Worm (Caenorhabditis elegans) whole organism, late embryonic: ENCODE measurements around the gene nstp-4.

ENCODE experiments used
- K09A11.1 ChIP-seq: sonication (generic microtip); optimal IDR thresholded peaks from 2 replicates; lab custom pipeline; 2017; ENCODE audit warnings: antibody characterized with exemption, mild to moderate bottlenecking, missing genetic modification characterization, missing compliant biosample characterization; ENCODE audit not compliant: insufficient read depth
- T23F11.4 ChIP-seq: fragments of 200-800 bp; sonication (Bioruptor generic); optimal IDR thresholded peaks from 2 replicates; lab custom pipeline; 2018; ENCODE audit warnings: mild to moderate bottlenecking, missing genetic modification characterization, missing compliant biosample characterization
- ahr-1 ChIP-seq: sonication (generic microtip); optimal IDR thresholded peaks from 2 replicates; lab custom pipeline; 2016; ENCODE audit warnings: missing genetic modification characterization, missing compliant biosample characterization
- ama-1 ChIP-seq: fragments of 150-350 bp; optimal IDR thresholded peaks from 2 replicates; lab custom pipeline; 2014
- ceh-2 ChIP-seq: sonication (generic microtip); optimal IDR thresholded peaks from 2 replicates; lab custom pipeline; 2016; ENCODE audit warnings: missing genotype, missing genetic modification characterization, missing compliant biosample characterization
- ceh-31 ChIP-seq: sonication (generic microtip); optimal IDR thresholded peaks from 2 replicates; lab custom pipeline; 2016; ENCODE audit warnings: missing genetic modification characterization, missing compliant biosample characterization
- ceh-6 ChIP-seq: fragments of 200-800 bp; sonication (Bioruptor generic); optimal IDR thresholded peaks from 2 replicates; lab custom pipeline; 2018; ENCODE audit warnings: mild to moderate bottlenecking, missing genetic modification characterization, missing compliant biosample characterization
- dmd-4 ChIP-seq: sonication (generic microtip); optimal IDR thresholded peaks from 2 replicates; lab custom pipeline; 2016; ENCODE audit warnings: borderline replicate concordance, missing genetic modification characterization, missing compliant biosample characterization
- dve-1 ChIP-seq: sonication (generic microtip); optimal IDR thresholded peaks from 2 replicates; lab custom pipeline; 2017; ENCODE audit warnings: antibody characterized with exemption, mild to moderate bottlenecking, missing genetic modification characterization, missing compliant biosample characterization
- elt-2 ChIP-seq: sonication (generic microtip); optimal IDR thresholded peaks from 2 replicates; lab custom pipeline; 2016; ENCODE audit warnings: missing genetic modification reagents, missing genetic modification characterization, missing compliant biosample characterization
- elt-4 ChIP-seq: sonication (generic microtip); optimal IDR thresholded peaks from 2 replicates; lab custom pipeline; 2016; ENCODE audit warnings: missing genetic modification characterization, missing compliant biosample characterization
- fax-1 ChIP-seq: sonication (generic microtip); optimal IDR thresholded peaks from 2 replicates; lab custom pipeline; 2016; ENCODE audit warnings: missing genotype, missing genetic modification characterization, missing compliant biosample characterization
- fkh-6 ChIP-seq: sonication (generic microtip); optimal IDR thresholded peaks from 2 replicates; lab custom pipeline; 2016; ENCODE audit warnings: missing genetic modification characterization, missing compliant biosample characterization
- gmeb-2 ChIP-seq: sonication (generic microtip); optimal IDR thresholded peaks from 2 replicates; lab custom pipeline; 2016; ENCODE audit warnings: missing genetic modification characterization, inconsistent platforms, missing compliant biosample characterization
- hlh-15 ChIP-seq: sonication (generic microtip); optimal IDR thresholded peaks from 2 replicates; lab custom pipeline; 2016; ENCODE audit warnings: missing genetic modification characterization, missing compliant biosample characterization
- hlh-6 ChIP-seq: sonication (generic microtip); optimal IDR thresholded peaks from 2 replicates; lab custom pipeline; 2016; ENCODE audit warnings: missing genotype, missing genetic modification characterization, missing compliant biosample characterization
- lim-6 ChIP-seq: sonication (generic microtip); optimal IDR thresholded peaks from 2 replicates; lab custom pipeline; 2016; ENCODE audit warnings: missing genetic modification characterization, missing compliant biosample characterization
- lin-11 ChIP-seq: fragments of 200-800 bp; sonication (Bioruptor generic); optimal IDR thresholded peaks from 2 replicates; lab custom pipeline; 2018; ENCODE audit warnings: mild to moderate bottlenecking, missing genetic modification characterization, missing compliant biosample characterization
- madf-2 ChIP-seq: sonication (generic microtip); optimal IDR thresholded peaks from 2 replicates; lab custom pipeline; 2017; ENCODE audit warnings: missing genetic modification characterization, missing compliant biosample characterization
- mec-3 ChIP-seq: sonication (generic microtip); optimal IDR thresholded peaks from 2 replicates; lab custom pipeline; 2016; ENCODE audit warnings: borderline replicate concordance, missing genetic modification characterization, missing compliant biosample characterization
- nfya-1 ChIP-seq: sonication (generic microtip); optimal IDR thresholded peaks from 2 replicates; lab custom pipeline; 2017; ENCODE audit warnings: missing genetic modification characterization, mild to moderate bottlenecking, missing compliant biosample characterization, antibody characterized with exemption, moderate library complexity
- nhr-232 ChIP-seq: sonication (generic microtip); optimal IDR thresholded peaks from 2 replicates; lab custom pipeline; 2016; ENCODE audit warnings: missing genetic modification characterization, missing compliant biosample characterization
- odd-2 ChIP-seq: sonication (generic microtip); optimal IDR thresholded peaks from 2 replicates; lab custom pipeline; 2017; ENCODE audit warnings: antibody characterized with exemption, mild to moderate bottlenecking, missing genetic modification characterization, missing compliant biosample characterization
- pha-4 ChIP-seq: fragments of 150-350 bp; optimal IDR thresholded peaks from 2 replicates; lab custom pipeline; 2018; ENCODE audit warnings: missing biosample characterization, missing genetic modification reagents, missing genetic modification characterization
- pqm-1 ChIP-seq: sonication (generic microtip); optimal IDR thresholded peaks from 2 replicates; lab custom pipeline; 2016; ENCODE audit warnings: missing genetic modification characterization, missing compliant biosample characterization
- pros-1 ChIP-seq: fragments of 150-350 bp; optimal IDR thresholded peaks from 2 replicates; lab custom pipeline; 2014; ENCODE audit warnings: missing biosample characterization, missing genetic modification reagents, missing genetic modification characterization
- ref-2 ChIP-seq: sonication (generic microtip); optimal IDR thresholded peaks from 2 replicates; lab custom pipeline; 2016; ENCODE audit warnings: missing genetic modification characterization, missing compliant biosample characterization
- rnt-1 ChIP-seq: sonication (generic microtip); optimal IDR thresholded peaks from 2 replicates; lab custom pipeline; 2016; ENCODE audit warnings: missing genetic modification characterization, missing compliant biosample characterization
- sox-2 ChIP-seq: fragments of 200-800 bp; sonication (Bioruptor generic); IDR thresholded peaks from 2 replicates; pipeline ENCODE4 v1.3.6; 2022; ENCODE audit warnings: missing genetic modification reagents, missing genetic modification characterization, missing compliant biosample characterization
- unc-42 ChIP-seq: sonication (generic microtip); optimal IDR thresholded peaks from 2 replicates; lab custom pipeline; 2016; ENCODE audit warnings: missing genotype, missing genetic modification characterization, missing compliant biosample characterization
- unc-86 ChIP-seq: sonication (generic microtip); optimal IDR thresholded peaks from 2 replicates; lab custom pipeline; 2016; ENCODE audit warnings: missing genetic modification characterization, missing compliant biosample characterization
- zip-5 ChIP-seq: sonication (generic microtip); optimal IDR thresholded peaks from 2 replicates; lab custom pipeline; 2016; ENCODE audit warnings: missing genetic modification characterization, missing compliant biosample characterization

The nstp-4 gene

ce11 chrII:349749-350148, 38.9 kb upstream of the nstp-4 start:
- no peak for TF ChIP-seq nhr-232
- no peak for TF ChIP-seq rnt-1 (tag; lab: Kevin White, UChicago)
- no peak for TF ChIP-seq pqm-1
- no peak for TF ChIP-seq odd-2 (tag; lab: Kevin White, UChicago)
- no peak for TF ChIP-seq dmd-4 (tag; lab: Kevin White, UChicago)
- TF ChIP-seq ceh-6 (GFP tag; lab: Kevin White, UChicago), result no peak
- no peak for TF ChIP-seq sox-2 (GFP tag; lab: Robert Waterston, UW)
- no peak for TF ChIP-seq lin-11 (tag; lab: Kevin White, UChicago)
- no peak for TF ChIP-seq elt-2

- peak; percentile 97 for TF ChIP-seq unc-42
- no peak for TF ChIP-seq K09A11.1
- TF ChIP-seq madf-2, result no peak
- TF ChIP-seq elt-2, result no peak
- TF ChIP-seq hlh-6, result no peak
- TF ChIP-seq zip-5 (tag; lab: Kevin White, UChicago), result no peak
Observed at ce11 chrII:354494-354893, 34.1 kb upstream of the nstp-4 start.

- TF ChIP-seq nfya-1 (tag; lab: Kevin White, UChicago) (no peak), elt-4 (tag; lab: Kevin White, UChicago) (no peak), ceh-6 (GFP tag; lab: Kevin White, UChicago) (no peak), pha-4 (tag; lab: Kevin White, UChicago) (no peak), elt-2 (no peak), fax-1 (tag; lab: Kevin White, UChicago) (no peak), ceh-31 (tag; lab: Kevin White, UChicago) (no peak), mec-3 (no peak), T23F11.4 (GFP tag; lab: Kevin White, UChicago) (no peak), dve-1 (tag; lab: Kevin White, UChicago) (no peak)
Observed at ce11 chrII:356969-357368, 31.7 kb upstream of the nstp-4 start, which contains the start of gene dmsr-4. Gene dmsr-4, minus strand, starts transcription at chrII:357069.

ce11 chrII:367455-367854, 21.2 kb upstream of the nstp-4 start, which contains the start of gene ptr-3:
Gene ptr-3, minus strand, starts transcription at chrII:367555.
- TF ChIP-seq lin-11 (tag; lab: Kevin White, UChicago) (no peak), lim-6 (no peak), ama-1 (no peak), pqm-1 (no peak), gmeb-2 (no peak), elt-4 (tag; lab: Kevin White, UChicago) (no peak), mec-3 (no peak), ref-2 (no peak), ahr-1 (no peak), hlh-6 (no peak), zip-5 (tag; lab: Kevin White, UChicago) (no peak), K09A11.1 (no peak), nfya-1 (tag; lab: Kevin White, UChicago) (no peak), unc-86 (no peak), ceh-2 (tag; lab: Kevin White, UChicago) (no peak)
- TF ChIP-seq, all 69 proteins: peak for 0

ce11 chrII:370394-370793, 18.2 kb upstream of the nstp-4 start:
- peak; percentile 53 for TF ChIP-seq nfya-1 (tag; lab: Kevin White, UChicago)
- no peak for TF ChIP-seq hlh-15 (tag; lab: Kevin White, UChicago)

- TF ChIP-seq pros-1 (tag; lab: Kevin White, UChicago) (no peak), pqm-1 (no peak), fkh-6 (tag; lab: Kevin White, UChicago) (no peak)
- TF ChIP-seq, all 69 proteins: peak for 0
Observed at ce11 chrII:371549-371948, 17.1 kb upstream of the nstp-4 start.

ce11 chrII:372235-372634, 16.4 kb upstream of the nstp-4 start:
- no peak for TF ChIP-seq ceh-6 (GFP tag; lab: Kevin White, UChicago)
- peak; percentile 69 for TF ChIP-seq nfya-1 (tag; lab: Kevin White, UChicago)
